Worm (Caenorhabditis elegans): ENCODE measurements around the gene spt-4.
A peak's percentile ranks its signal among the peaks of the same experiment; 100 is the strongest.

The spt-4 gene

ce11 chrIII:64747-65625, 4.6 kb downstream of the spt-4 start:
- peak; percentile 9 for TF ChIP-seq lin-11 (tag; optimal IDR thresholded peaks at IDR 0.05)
- TF ChIP-seq peb-1 (tag; optimal IDR thresholded peaks at IDR 0.05) = no peak
- TF ChIP-seq blmp-1 (tag; optimal IDR thresholded peaks at IDR 0.05; ENCODE audit: insufficient read depth) = no peak
- TF ChIP-seq unc-39 (tag; optimal IDR thresholded peaks at IDR 0.05) = no peak
- peak in 1 of 2 experiments; percentile 29 for TF ChIP-seq lsy-2 (tag; optimal IDR thresholded peaks at IDR 0.05)
- no peak for TF ChIP-seq nhr-21 (tag; optimal IDR thresholded peaks at IDR 0.05)
- no peak for TF ChIP-seq dmd-4 (tag; optimal IDR thresholded peaks at IDR 0.05)
- TF ChIP-seq Y55F3AM.14 (GFP tag; optimal IDR thresholded peaks at IDR 0.05) = no peak
- no peak for TF ChIP-seq nhr-10 (tag; optimal IDR thresholded peaks at IDR 0.05)
- TF ChIP-seq ztf-1 (GFP tag; conservative IDR thresholded peaks at IDR 0.05) = no peak
- no peak for TF ChIP-seq ztf-4 (tag; optimal IDR thresholded peaks at IDR 0.05)
- no peak for TF ChIP-seq R02D3.7 (tag; optimal IDR thresholded peaks at IDR 0.05)

- TF ChIP-seq egl-27 (tag; optimal IDR thresholded peaks at IDR 0.05) = no peak
- no peak for TF ChIP-seq F13H6.1 (tag; optimal IDR thresholded peaks at IDR 0.05)
- 0 out of 2 replicates have a peak, but pooled peaks have one; percentile 33 for TF ChIP-seq ztf-1 (GFP tag; conservative IDR thresholded peaks at IDR 0.05)
Observed at ce11 chrIII:63584-64316, 5.8 kb downstream of the spt-4 start.

- TF ChIP-seq ZK546.5 (tag; optimal IDR thresholded peaks at IDR 0.05) = no peak
- TF ChIP-seq nhr-12 (tag; optimal IDR thresholded peaks at IDR 0.05) = no peak
- peak; percentile 6 for TF ChIP-seq sma-3 (GFP tag; optimal IDR thresholded peaks at IDR 0.05)
- TF ChIP-seq ztf-1 (GFP tag; conservative IDR thresholded peaks at IDR 0.05) = 0 out of 2 replicates have a peak, but pooled peaks have one; percentile 69
- no peak for TF ChIP-seq unc-39 (tag; optimal IDR thresholded peaks at IDR 0.05)
- peak; percentile 68 for TF ChIP-seq nhr-129 (tag; optimal IDR thresholded peaks at IDR 0.05)
- TF ChIP-seq ztf-11 (tag; optimal IDR thresholded peaks at IDR 0.05) = no peak
- TF ChIP-seq sem-4 (tag; optimal IDR thresholded peaks at IDR 0.05) = peak; percentile 65
- TF ChIP-seq ceh-16 (tag; optimal IDR thresholded peaks at IDR 0.05) = no peak
- no peak for TF ChIP-seq lin-11 (tag; optimal IDR thresholded peaks at IDR 0.05)
- TF ChIP-seq elt-3 (tag; optimal IDR thresholded peaks at IDR 0.05) = no peak
- no peak for TF ChIP-seq blmp-1 (tag; optimal IDR thresholded peaks at IDR 0.05; ENCODE audit: insufficient read depth)
- TF ChIP-seq sma-9 (GFP tag; optimal IDR thresholded peaks at IDR 0.05) = peak; percentile 45
- no peak for TF ChIP-seq sma-9 (tag; optimal IDR thresholded peaks at IDR 0.05)
- TF ChIP-seq mdl-1 (tag; optimal IDR thresholded peaks at IDR 0.05) = no peak
- TF ChIP-seq nhr-10 (tag; optimal IDR thresholded peaks at IDR 0.05) = no peak
- no peak for TF ChIP-seq mbf-1 (tag; optimal IDR thresholded peaks at IDR 0.05)
- no peak for TF ChIP-seq alr-1 (tag; optimal IDR thresholded peaks at IDR 0.05)
- TF ChIP-seq nhr-25 (tag; optimal IDR thresholded peaks at IDR 0.05) = peak; percentile 48
- peak; percentile 37 for TF ChIP-seq unc-55 (GFP tag; optimal IDR thresholded peaks at IDR 0.05)
- no peak for TF ChIP-seq egl-27 (tag; optimal IDR thresholded peaks at IDR 0.05)
- no peak for TF ChIP-seq fos-1 (tag; optimal IDR thresholded peaks at IDR 0.05)
- no peak for TF ChIP-seq Y55F3AM.14 (GFP tag; optimal IDR thresholded peaks at IDR 0.05)
- peak in 1 of 2 experiments; percentile 84 for TF ChIP-seq lsy-2 (tag; optimal IDR thresholded peaks at IDR 0.05)
- peak; percentile 47 for TF ChIP-seq crh-2 (tag; optimal IDR thresholded peaks at IDR 0.05)
- TF ChIP-seq elt-1 (tag; optimal IDR thresholded peaks at IDR 0.05) = no peak
- peak; percentile 85 for TF ChIP-seq ztf-4 (tag; optimal IDR thresholded peaks at IDR 0.05)
- TF ChIP-seq ama-1 (optimal IDR thresholded peaks at IDR 0.05) = peak; percentile 14
- TF ChIP-seq ceh-82 (tag; optimal IDR thresholded peaks at IDR 0.05) = no peak
- TF ChIP-seq nhr-23 (tag; optimal IDR thresholded peaks at IDR 0.05) = no peak
- TF ChIP-seq skn-1 (tag; optimal IDR thresholded peaks at IDR 0.05) = no peak
- TF ChIP-seq nhr-11 (tag; optimal IDR thresholded peaks at IDR 0.05) = no peak
- TF ChIP-seq gmeb-1 (tag; optimal IDR thresholded peaks at IDR 0.05) = no peak
- peak; percentile 58 for TF ChIP-seq nhr-6 (tag; optimal IDR thresholded peaks at IDR 0.05)
- TF ChIP-seq peb-1 (tag; optimal IDR thresholded peaks at IDR 0.05) = no peak
- no peak for TF ChIP-seq aly-2 (tag; optimal IDR thresholded peaks at IDR 0.05)
- peak; percentile 6 for TF ChIP-seq mab-5 (tag; optimal IDR thresholded peaks at IDR 0.05)
- TF ChIP-seq unc-62 (GFP tag; optimal IDR thresholded peaks at IDR 0.05) = no peak
- TF ChIP-seq R02D3.7 (tag; optimal IDR thresholded peaks at IDR 0.05) = no peak
- TF ChIP-seq C34F6.9 (tag; optimal IDR thresholded peaks at IDR 0.05) = peak; percentile 57
- no peak for TF ChIP-seq snpc-4 (tag; optimal IDR thresholded peaks at IDR 0.05)
- TF ChIP-seq nhr-237 (tag; optimal IDR thresholded peaks at IDR 0.05) = no peak
- no peak for TF ChIP-seq F13H6.1 (tag; optimal IDR thresholded peaks at IDR 0.05)
- TF ChIP-seq dmd-4 (tag; optimal IDR thresholded peaks at IDR 0.05) = no peak
Observed at ce11 chrIII:62383-62873, 7.1 kb downstream of the spt-4 start.
